Fruit fly (Drosophila melanogaster): ENCODE results near the gene dpr19.

Gene dpr19

DNA sequence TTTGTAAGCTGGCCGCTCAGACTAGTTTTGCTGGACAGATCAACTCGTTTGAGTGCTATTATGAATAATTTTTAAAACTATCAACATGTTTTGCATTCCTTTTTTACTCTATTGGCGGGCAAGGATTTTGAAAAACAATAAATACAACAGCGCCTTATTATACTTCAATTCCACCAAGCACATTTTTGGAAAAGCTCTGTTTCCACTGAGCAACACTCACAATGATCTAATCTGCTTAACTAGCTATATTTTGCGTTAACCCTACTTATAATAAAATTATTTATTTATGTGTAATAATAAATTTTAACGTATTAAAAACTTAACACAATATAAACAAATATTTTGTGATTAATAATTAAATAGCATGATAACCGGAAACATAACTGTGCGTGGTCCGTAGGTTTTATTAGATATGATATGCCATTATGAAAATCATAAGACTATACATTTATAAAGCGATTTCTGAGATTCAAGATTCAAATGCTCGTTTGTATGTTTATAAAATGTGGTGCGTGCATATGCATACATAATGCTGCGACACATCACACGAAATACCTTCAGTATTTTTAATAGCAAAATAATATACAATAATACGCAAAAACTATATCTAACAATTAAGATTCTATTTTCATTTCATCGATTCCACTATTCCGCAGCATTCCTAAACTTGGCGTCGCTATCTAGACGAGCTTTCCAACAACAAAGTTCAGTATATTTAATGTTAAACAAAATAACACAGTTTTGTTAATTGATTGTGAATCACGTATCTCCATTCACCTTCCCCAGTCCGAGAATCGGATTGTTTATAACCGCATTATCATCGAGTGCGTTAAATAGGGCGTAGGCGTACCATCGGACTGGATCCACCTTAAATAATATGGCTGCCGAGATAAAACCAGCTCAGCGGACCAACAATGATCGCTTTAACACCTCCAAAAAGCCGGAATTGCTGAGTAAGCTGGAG is 47.0 kb downstream of the dpr19 start, which contains the start of the genes pie and Wdfy2 (continued):
- TF ChIP-seq MTF-1 (GFP tag; optimal IDR thresholded peaks at IDR 0.05; ENCODE audit: borderline replicate concordance) (no peak), dmrt99B (tag; optimal IDR thresholded peaks at IDR 0.05) (no peak), CG31365 (tag; optimal IDR thresholded peaks at IDR 0.05) (no peak), Asciz (GFP tag; optimal IDR thresholded peaks at IDR 0.05) (no peak), bab2 (GFP tag; optimal IDR thresholded peaks at IDR 0.05) (no peak), zf30C (GFP tag; optimal IDR thresholded peaks at IDR 0.05) (no peak), CG10431 (GFP tag; optimal IDR thresholded peaks at IDR 0.05) (no peak), CG2116 (GFP tag; optimal IDR thresholded peaks at IDR 0.05) (peak; percentile 77), ssp (GFP tag; IDR thresholded peaks at IDR 0.05) (peak; percentile 97), CG4328 (GFP tag; optimal IDR thresholded peaks at IDR 0.05) (no peak), esg (GFP tag; conservative IDR thresholded peaks at IDR 0.05) (no peak), nmo (GFP tag; optimal IDR thresholded peaks at IDR 0.05) (peak; percentile 29), CG8359 (GFP tag; optimal IDR thresholded peaks at IDR 0.05; ENCODE audit: borderline replicate concordance) (no peak), Usf (GFP tag; optimal IDR thresholded peaks at IDR 0.05) (no peak), CG4424 (GFP tag; optimal IDR thresholded peaks at IDR 0.05) (no peak), Nf-YB (GFP tag; optimal IDR thresholded peaks at IDR 0.05) (no peak), CG15073 (GFP tag; optimal IDR thresholded peaks at IDR 0.05) (no peak), sens-2 (GFP tag; IDR thresholded peaks at IDR 0.05) (no peak), CG12236 (GFP tag; optimal IDR thresholded peaks at IDR 0.05) (no peak), Spps (tag; optimal IDR thresholded peaks at IDR 0.05) (no peak), CG17802 (tag; optimal IDR thresholded peaks at IDR 0.05) (peak; percentile 92), vvl (GFP tag; IDR thresholded peaks at IDR 0.05) (peak; percentile 12; the same call in 1 of the 2 replicates), CG11398 (GFP tag; optimal IDR thresholded peaks at IDR 0.05) (no peak), ase (GFP tag; IDR thresholded peaks at IDR 0.05) (no peak), btn (GFP tag; optimal IDR thresholded peaks at IDR 0.05) (no peak), Mes4 (GFP tag; optimal IDR thresholded peaks at IDR 0.05) (no peak), CG17385 (GFP tag; optimal IDR thresholded peaks at IDR 0.05) (no peak), CG8281 (tag; optimal IDR thresholded peaks at IDR 0.05) (no peak), CG11504 (tag; optimal IDR thresholded peaks at IDR 0.05) (no peak), al (GFP tag; IDR thresholded peaks at IDR 0.05) (no peak), z (GFP tag; IDR thresholded peaks at IDR 0.05) (no peak), gfzf (GFP tag; optimal IDR thresholded peaks at IDR 0.05) (peak; percentile 26), CG18262 (tag; optimal IDR thresholded peaks at IDR 0.05) (peak; percentile 31), fd64A (GFP tag; optimal IDR thresholded peaks at IDR 0.05) (no peak), Dip2 (GFP tag; IDR thresholded peaks at IDR 0.05) (no peak), Dref (GFP tag; IDR thresholded peaks at IDR 0.05) (peak; percentile 47), Abd-B (GFP tag; optimal IDR thresholded peaks at IDR 0.05) (peak; percentile 50), pfk (GFP tag; optimal IDR thresholded peaks at IDR 0.05) (peak; percentile 80), CG6175 (GFP tag; IDR thresholded peaks at IDR 0.05) (no peak), nerfin-2 (GFP tag; IDR thresholded peaks at IDR 0.05; ENCODE audit: partially characterized antibody) (no peak), mld (GFP tag; IDR thresholded peaks at IDR 0.05; ENCODE audit: partially characterized antibody) (no peak), grau (tag; optimal IDR thresholded peaks at IDR 0.05) (no peak), insv (GFP tag; optimal IDR thresholded peaks at IDR 0.05) (no peak), zen (tag; optimal IDR thresholded peaks at IDR 0.05) (peak; percentile 15), CG16813 (GFP tag; IDR thresholded peaks at IDR 0.05; ENCODE audit: partially characterized antibody) (no peak), E2f2 (GFP tag; IDR thresholded peaks at IDR 0.05) (peak; percentile 79), CG11723 (GFP tag; optimal IDR thresholded peaks at IDR 0.05) (peak; percentile 74), Ptx1 (GFP tag; IDR thresholded peaks at IDR 0.05) (0 out of 2 replicates have a peak, but pooled peaks have one; percentile 28)
